Worm (Caenorhabditis elegans): Measurements from ENCODE around the gene srbc-6.

- no peak for TF ChIP-seq F49E8.2 (tag; optimal IDR thresholded peaks at IDR 0.05; ENCODE audit: borderline replicate concordance)
- TF ChIP-seq ztf-11 (tag; optimal IDR thresholded peaks at IDR 0.05), result no peak
- no peak for TF ChIP-seq nhr-10 (tag; optimal IDR thresholded peaks at IDR 0.05)
- TF ChIP-seq D1046.2 (GFP tag; IDR thresholded peaks at IDR 0.05), result no peak
- no peak for TF ChIP-seq nhr-42 (GFP tag; IDR thresholded peaks at IDR 0.05)
- TF ChIP-seq mdl-1 (tag; optimal IDR thresholded peaks at IDR 0.05), result no peak
- no peak for TF ChIP-seq ces-1 (GFP tag; optimal IDR thresholded peaks at IDR 0.05)
- no peak for TF ChIP-seq jun-1 (tag; optimal IDR thresholded peaks at IDR 0.05)
- TF ChIP-seq ceh-32 (tag; optimal IDR thresholded peaks at IDR 0.05; ENCODE audit: poor library complexity), result no peak
Observed at ce11 chrV:3141190-3141589, 28.7 kb upstream of the srbc-6 start, which contains the start of gene srab-9.
